Worm (Caenorhabditis elegans) whole organism, young adult: ENCODE results near the gene ugt-29.

Experiments used
- B0336.3 ChIP-seq: fragments of 200-800 bp; sonication (Bioruptor generic); IDR thresholded peaks from 2 replicates; pipeline ENCODE4 v1.3.6; 2022; ENCODE audit warnings: missing genetic modification characterization, missing compliant biosample characterization
- F10E7.11 ChIP-seq: sonication (generic microtip); optimal IDR thresholded peaks from 2 replicates; lab custom pipeline; 2017; ENCODE audit warnings: mild to moderate bottlenecking, missing genetic modification characterization, moderate library complexity, missing compliant biosample characterization
- T07F8.4 ChIP-seq: sonication (generic microtip); optimal IDR thresholded peaks from 2 replicates; lab custom pipeline; 2016; ENCODE audit warnings: mild to moderate bottlenecking, missing genetic modification characterization, moderate library complexity, missing compliant biosample characterization
- athp-1 ChIP-seq: sonication (generic microtip); optimal IDR thresholded peaks from 2 replicates; lab custom pipeline; 2017; ENCODE audit warnings: mild to moderate bottlenecking, missing genetic modification characterization, missing compliant biosample characterization
- dpff-1 ChIP-seq: sonication (generic microtip); optimal IDR thresholded peaks from 2 replicates; lab custom pipeline; 2017; ENCODE audit warnings: mild to moderate bottlenecking, missing genetic modification characterization, missing compliant biosample characterization
- dpl-1 ChIP-seq: fragments of 150-350 bp; optimal IDR thresholded peaks from 2 replicates; lab custom pipeline; 2014; ENCODE audit warnings: missing biosample characterization, missing genetic modification reagents, missing genetic modification characterization
- let-526 ChIP-seq: fragments of 200-800 bp; sonication (Bioruptor generic); IDR thresholded peaks from 2 replicates; pipeline ENCODE4 v1.3.6; 2022; ENCODE audit warnings: missing genetic modification reagents, missing genetic modification characterization, missing compliant biosample characterization
- pha-4 ChIP-seq: fragments of 150-350 bp; sonication (generic microtip); optimal IDR thresholded peaks from 2 replicates; lab custom pipeline; 2014; ENCODE audit warnings: missing biosample characterization, missing genetic modification reagents, missing genetic modification characterization

- TF ChIP-seq dpff-1 (tag; lab: Kevin White, UChicago) (no peak), athp-1 (tag; lab: Kevin White, UChicago) (no peak), dpl-1 (GFP tag; lab: Kevin White, UChicago) (no peak), pha-4 (tag; lab: Kevin White, UChicago) (no peak), let-526 (no peak), F10E7.11 (tag; lab: Kevin White, UChicago) (no peak), B0336.3 (GFP tag; lab: Robert Waterston, UW) (no peak), T07F8.4 (tag; lab: Kevin White, UChicago) (no peak)
Measured at ce11 chrV:743348-743747, 44.0 kb upstream of the ugt-29 start, which contains the start of gene str-134.
